Worm (Caenorhabditis elegans) whole organism, L4/young adult: Measurements from ENCODE around the gene acp-5.

Experiments used
- W03F9.2 ChIP-seq: fragments of 150-350 bp; optimal IDR thresholded peaks from 2 replicates; lab custom pipeline; 2014; ENCODE audit warnings: missing biosample characterization, missing genetic modification characterization
- dao-5 ChIP-seq: sonication (generic microtip); optimal IDR thresholded peaks from 2 replicates; lab custom pipeline; 2016; ENCODE audit warnings: missing genotype, missing genetic modification characterization, moderate library complexity, missing compliant biosample characterization
- him-1 ChIP-seq: sonication (generic microtip); optimal IDR thresholded peaks from 2 replicates; lab custom pipeline; 2016; ENCODE audit warnings: missing genotype, missing genetic modification reagents, missing genetic modification characterization, missing compliant biosample characterization

DNA sequence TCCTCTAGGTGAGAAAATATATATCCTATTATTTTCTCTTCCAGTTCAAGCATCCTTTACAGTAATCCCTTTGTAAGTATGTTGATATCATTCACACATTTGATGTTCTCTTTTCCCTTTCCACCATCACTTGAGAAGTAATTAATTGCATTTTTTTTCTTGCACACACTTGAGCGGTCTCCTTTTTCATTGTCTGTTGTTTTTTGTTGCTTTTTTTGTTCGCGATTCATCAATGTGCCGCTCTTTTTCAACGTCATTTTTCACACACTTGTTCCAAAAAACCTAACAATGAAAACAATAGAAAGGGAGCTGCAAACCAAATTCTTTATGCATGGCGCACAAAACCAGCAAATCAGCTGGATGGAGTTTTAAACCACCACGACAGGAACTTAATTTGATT lies 46.3 kb downstream of the acp-5 start, which contains the start of gene F49E10.4:
- no peak for TF ChIP-seq him-1 (tag; lab: Kevin White, UChicago)
- TF ChIP-seq W03F9.2 (tag; lab: Kevin White, UChicago): no peak
- TF ChIP-seq dao-5: no peak
